Fruit fly (Drosophila melanogaster): ENCODE results near the gene Ent2.

- TF ChIP-seq h (optimal IDR thresholded peaks at IDR 0.05) (no peak), psq (optimal IDR thresholded peaks at IDR 0.05) (no peak)
These were observed 48.7 kb downstream of the Ent2 start, which contains the start of gene CG11050 for dm6 chr2L:6610683-6611373.
